Worm (Caenorhabditis elegans) whole organism, midembryonic: Measurements from ENCODE around the gene bath-5.
"Not testable (repeated sequence)": the region's sequence is repeated elsewhere in the genome, so short reads cannot be mapped to it uniquely, and the experiment has no call there.

Experiments
- T22C8.4 ChIP-seq: fragments of 200-800 bp; sonication (Bioruptor generic); IDR thresholded peaks from 2 replicates; pipeline ENCODE4 v1.3.6; 2022; ENCODE audit warnings: missing genetic modification characterization, missing compliant biosample characterization
- cog-1 ChIP-seq: sonication (generic microtip); optimal IDR thresholded peaks from 2 replicates; lab custom pipeline; 2016; ENCODE audit warnings: missing genetic modification characterization, missing compliant biosample characterization
- flt-1 ChIP-seq: fragments of 200-800 bp; sonication (Bioruptor generic); IDR thresholded peaks from 2 replicates; pipeline ENCODE4 v1.3.6; 2022; ENCODE audit warnings: missing genetic modification characterization, missing compliant biosample characterization
- klf-2 ChIP-seq: fragments of 200-800 bp; sonication (Bioruptor generic); conservative IDR thresholded peaks from 2 replicates; pipeline ENCODE4 v1.3.6; 2022; ENCODE audit warnings: missing genetic modification reagents, missing genetic modification characterization, missing compliant biosample characterization
- med-1 ChIP-seq: sonication (generic microtip); optimal IDR thresholded peaks from 2 replicates; lab custom pipeline; 2017; ENCODE audit warnings: missing genetic modification characterization, mild to moderate bottlenecking, missing compliant biosample characterization, antibody characterized with exemption, missing genetic modification reagents; ENCODE audit not compliant: insufficient read depth
- ref-1 ChIP-seq: fragments of 200-800 bp; sonication (Bioruptor generic); conservative IDR thresholded peaks from 2 replicates; pipeline ENCODE4 v1.3.6; 2022; ENCODE audit warnings: missing genetic modification reagents, missing genetic modification characterization, missing compliant biosample characterization
- tab-1 ChIP-seq: fragments of 200-800 bp; sonication (Bioruptor generic); IDR thresholded peaks from 2 replicates; pipeline ENCODE4 v1.3.6; 2022; ENCODE audit warnings: missing genetic modification characterization, missing compliant biosample characterization
- ztf-23 ChIP-seq: fragments of 200-800 bp; sonication (Bioruptor generic); IDR thresholded peaks from 2 replicates; pipeline ENCODE4 v1.3.6; 2022; ENCODE audit warnings: missing genetic modification reagents, missing genetic modification characterization, missing compliant biosample characterization
- ztf-29 ChIP-seq: fragments of 200-800 bp; sonication (Bioruptor generic); IDR thresholded peaks from 2 replicates; pipeline ENCODE4 v1.3.6; 2022; ENCODE audit warnings: missing genetic modification reagents, missing genetic modification characterization, missing compliant biosample characterization

bath-5 gene

ce11 chrII:2051372-2051771 is 19.6 kb upstream of the bath-5 start, which contains the start of gene fbxb-35:
Gene fbxb-35 (plus strand): TSS chrII:2051672.
- TF ChIP-seq med-1 (GFP tag; lab: Kevin White, UChicago) (no peak), flt-1 (no peak), ztf-29 (GFP tag; lab: Robert Waterston, UW) (no peak), tab-1 (no peak), ref-1 (GFP tag; lab: Robert Waterston, UW) (no peak), T22C8.4 (GFP tag; lab: Robert Waterston, UW) (no peak), ztf-23 (GFP tag; lab: Robert Waterston, UW) (no peak), klf-2 (GFP tag; lab: Robert Waterston, UW) (no peak), cog-1 (tag; lab: Kevin White, UChicago) (no peak)

ce11 chrII:2046556-2046955 is 14.8 kb upstream of the bath-5 start, which contains the start of gene math-1:
Gene math-1 (minus strand): TSS chrII:2046656.
- not testable (repeated sequence) for TF ChIP-seq flt-1; tab-1; cog-1 (tag; lab: Kevin White, UChicago)

- TF ChIP-seq tab-1 (no peak), flt-1 (no peak)
Measured at ce11 chrII:2045505-2045904, 13.8 kb upstream of the bath-5 start, which contains the start of gene bath-24. Gene bath-24 (minus strand): TSS chrII:2045605.

- TF ChIP-seq cog-1 (tag; lab: Kevin White, UChicago): no peak
- TF ChIP-seq ztf-29 (GFP tag; lab: Robert Waterston, UW): no peak
- no peak for TF ChIP-seq klf-2 (GFP tag; lab: Robert Waterston, UW)
- TF ChIP-seq T22C8.4 (GFP tag; lab: Robert Waterston, UW): no peak
- no peak for TF ChIP-seq tab-1
- TF ChIP-seq med-1 (GFP tag; lab: Kevin White, UChicago): no peak
- no peak for TF ChIP-seq flt-1
- TF ChIP-seq ref-1 (GFP tag; lab: Robert Waterston, UW): no peak
- no peak for TF ChIP-seq ztf-23 (GFP tag; lab: Robert Waterston, UW)
Measured at ce11 chrII:2042447-2042846, 10.7 kb upstream of the bath-5 start, which contains the start of gene bath-20. Gene bath-20 (minus strand): TSS chrII:2042547.

ce11 chrII:2039288-2039687 is 7.5 kb upstream of the bath-5 start, which contains the start of gene bath-19:
Gene bath-19 (minus strand): TSS chrII:2039388.
- TF ChIP-seq ref-1 (GFP tag; lab: Robert Waterston, UW) (no peak), ztf-23 (GFP tag; lab: Robert Waterston, UW) (no peak), med-1 (GFP tag; lab: Kevin White, UChicago) (no peak), T22C8.4 (GFP tag; lab: Robert Waterston, UW) (no peak), flt-1 (no peak), ztf-29 (GFP tag; lab: Robert Waterston, UW) (no peak), tab-1 (no peak), cog-1 (tag; lab: Kevin White, UChicago) (no peak), klf-2 (GFP tag; lab: Robert Waterston, UW) (no peak)

ce11 chrII:2033286-2033685 is 1.5 kb upstream of the bath-5 start, which contains the start of gene F59H6.14:
Gene F59H6.14 (plus strand): TSS chrII:2033586.
- no peak for TF ChIP-seq ztf-23 (GFP tag; lab: Robert Waterston, UW)
- no peak for TF ChIP-seq ztf-29 (GFP tag; lab: Robert Waterston, UW)
- TF ChIP-seq cog-1 (tag; lab: Kevin White, UChicago): no peak
- no peak for TF ChIP-seq klf-2 (GFP tag; lab: Robert Waterston, UW)
- TF ChIP-seq T22C8.4 (GFP tag; lab: Robert Waterston, UW): no peak
- TF ChIP-seq med-1 (GFP tag; lab: Kevin White, UChicago): no peak
- TF ChIP-seq ref-1 (GFP tag; lab: Robert Waterston, UW): no peak
- TF ChIP-seq flt-1: no peak
- no peak for TF ChIP-seq tab-1

- TF ChIP-seq ztf-29 (GFP tag; lab: Robert Waterston, UW); cog-1 (tag; lab: Kevin White, UChicago); T22C8.4 (GFP tag; lab: Robert Waterston, UW): not testable (repeated sequence)
Measured at ce11 chrII:2032282-2032681, 530 bp upstream of the bath-5 start, which contains the start of gene btb-4. Gene btb-4 (plus strand): TSS chrII:2032316.

ce11 chrII:2030367-2030766 is 1.4 kb downstream of the bath-5 start, which contains the start of gene bath-3:
Gene bath-3 (minus strand): TSS chrII:2030467.
- no peak for TF ChIP-seq T22C8.4 (GFP tag; lab: Robert Waterston, UW)
- TF ChIP-seq flt-1: no peak
- TF ChIP-seq tab-1: no peak
- no peak for TF ChIP-seq med-1 (GFP tag; lab: Kevin White, UChicago)
- TF ChIP-seq ref-1 (GFP tag; lab: Robert Waterston, UW): no peak
- no peak for TF ChIP-seq ztf-23 (GFP tag; lab: Robert Waterston, UW)
- no peak for TF ChIP-seq ztf-29 (GFP tag; lab: Robert Waterston, UW)
- no peak for TF ChIP-seq klf-2 (GFP tag; lab: Robert Waterston, UW)
- no peak for TF ChIP-seq cog-1 (tag; lab: Kevin White, UChicago)

- TF ChIP-seq cog-1 (tag; lab: Kevin White, UChicago) (no peak), T22C8.4 (GFP tag; lab: Robert Waterston, UW) (no peak), flt-1 (no peak), med-1 (GFP tag; lab: Kevin White, UChicago) (no peak), tab-1 (no peak)
Measured at ce11 chrII:2028712-2029111, 3.0 kb downstream of the bath-5 start, which contains the start of gene bath-1. Gene bath-1 (minus strand): TSS chrII:2028812.

- TF ChIP-seq tab-1 (no peak), flt-1 (no peak), ref-1 (GFP tag; lab: Robert Waterston, UW) (no peak), med-1 (GFP tag; lab: Kevin White, UChicago) (no peak), cog-1 (tag; lab: Kevin White, UChicago) (no peak), ztf-29 (GFP tag; lab: Robert Waterston, UW) (no peak), ztf-23 (GFP tag; lab: Robert Waterston, UW) (no peak), klf-2 (GFP tag; lab: Robert Waterston, UW) (no peak), T22C8.4 (GFP tag; lab: Robert Waterston, UW) (no peak)
Measured at ce11 chrII:2026525-2026924, 5.2 kb downstream of the bath-5 start, which contains the start of gene bath-21. Gene bath-21 (minus strand): TSS chrII:2026625.
